Fruit fly (Drosophila melanogaster) whole organism, wandering third instar larva: ENCODE results near the gene mTTF.

ENCODE experiments used
- Abd-B ChIP-seq: fragments of >200 bp; optimal IDR thresholded peaks from 2 replicates; lab custom pipeline; 2017; ENCODE audit warnings: missing biosample characterization, missing genetic modification characterization
- CG32264 ChIP-seq: fragments of 200-800 bp; sonication (Bioruptor generic); optimal IDR thresholded peaks from 2 replicates; lab custom pipeline; 2016; ENCODE audit warnings: missing biosample characterization, missing genetic modification characterization
- CG9705 ChIP-seq: fragments of 200-800 bp; sonication (Bioruptor generic); optimal IDR thresholded peaks from 2 replicates; lab custom pipeline; 2018; ENCODE audit warnings: missing biosample characterization, mild to moderate bottlenecking, missing genetic modification characterization
- CrebA ChIP-seq: fragments of 200-800 bp; sonication (Bioruptor generic); optimal IDR thresholded peaks from 2 replicates; lab custom pipeline; 2016; ENCODE audit warnings: missing biosample characterization, mild to moderate bottlenecking, missing genetic modification characterization, borderline replicate concordance
- Dfd ChIP-seq: fragments of >200 bp; optimal IDR thresholded peaks from 2 replicates; lab custom pipeline; 2017; ENCODE audit warnings: missing biosample characterization, missing genetic modification characterization
- Dif ChIP-seq: fragments of 200-275, 200-300 bp; sonication (Bioruptor generic); optimal IDR thresholded peaks from 2 replicates; lab custom pipeline; 2018; ENCODE audit warnings: missing biosample characterization, missing genetic modification characterization; ENCODE audit not compliant: partially characterized antibody
- GATAd ChIP-seq: sonication (Bioruptor generic); optimal IDR thresholded peaks from 2 replicates; lab custom pipeline; 2016; ENCODE audit warnings: missing biosample characterization, missing genetic modification characterization
- HLH106 ChIP-seq: fragments of 200-800 bp; optimal IDR thresholded peaks from 3 replicates; lab custom pipeline; 2019; ENCODE audit warnings: missing biosample characterization, mild to moderate bottlenecking, missing genetic modification characterization, moderate library complexity
- Hr78 ChIP-seq: fragments of >200 bp; optimal IDR thresholded peaks from 2 replicates; lab custom pipeline; 2017; ENCODE audit warnings: missing biosample characterization, missing genetic modification characterization
- Hr83 ChIP-seq: fragments of 200-300 bp; sonication (Bioruptor generic); optimal IDR thresholded peaks from 2 replicates; lab custom pipeline; 2016; ENCODE audit warnings: missing biosample characterization, mild to moderate bottlenecking, missing genetic modification characterization, moderate library complexity; ENCODE audit not compliant: poor library complexity, severe bottlenecking
- Jra ChIP-seq: sonication (Bioruptor generic); optimal IDR thresholded peaks from 2 replicates; lab custom pipeline; 2016; ENCODE audit warnings: missing biosample characterization, missing genetic modification characterization
- Mio ChIP-seq: sonication (Bioruptor generic); optimal IDR thresholded peaks from 2 replicates; lab custom pipeline; 2016; ENCODE audit warnings: missing biosample characterization, missing genetic modification characterization
- Myc ChIP-seq: fragments of >200 bp; optimal IDR thresholded peaks from 2 replicates; lab custom pipeline; 2017
- N ChIP-seq: fragments of >200 bp; optimal IDR thresholded peaks from 2 replicates; lab custom pipeline; 2018; ENCODE audit warnings: missing biosample characterization, missing external identifiers, missing genetic modification characterization
- OdsH ChIP-seq: fragments of 200-800 bp; sonication (Bioruptor generic); optimal IDR thresholded peaks from 2 replicates; lab custom pipeline; 2016; ENCODE audit warnings: missing biosample characterization, mild to moderate bottlenecking, missing genetic modification characterization
- Rel ChIP-seq, 2 experiments: fragments of 200-800 bp; sonication (Bioruptor generic) in 1 of 2; optimal IDR thresholded peaks; 2 replicates in 1 of 2; 3 replicates in 1 of 2; lab custom pipeline; 2016 to 2019; ENCODE audit warnings: mild to moderate bottlenecking in 2 of 2, missing biosample characterization in 2 of 2, missing genetic modification characterization in 2 of 2, moderate library complexity in 1 of 2
- Sp1 ChIP-seq: fragments of 200-800 bp; sonication (Bioruptor generic); optimal IDR thresholded peaks from 3 replicates; lab custom pipeline; 2019; ENCODE audit warnings: missing biosample characterization, mild to moderate bottlenecking, missing genetic modification characterization, moderate library complexity
- Vsx2 ChIP-seq: fragments of 200-300, 225-300 bp; sonication (Bioruptor generic); optimal IDR thresholded peaks from 2 replicates; lab custom pipeline; 2018; ENCODE audit warnings: missing biosample characterization, missing genetic modification characterization; ENCODE audit not compliant: partially characterized antibody
- br ChIP-seq: fragments of 200-800 bp; sonication (Bioruptor generic); optimal IDR thresholded peaks from 2 replicates; lab custom pipeline; 2016; ENCODE audit warnings: missing biosample characterization, missing genetic modification characterization
- brk ChIP-seq: fragments of 200-800 bp; sonication (Bioruptor generic); optimal IDR thresholded peaks from 2 replicates; lab custom pipeline; 2016; ENCODE audit warnings: missing biosample characterization, mild to moderate bottlenecking, missing genetic modification characterization
- dl ChIP-seq, 2 experiments: fragments of 175-275, 200-275 bp in 1 of 2; fragments of 200-275 bp in 1 of 2; sonication (Bioruptor generic); optimal IDR thresholded peaks; lab custom pipeline; 2018; ENCODE audit warnings: mild to moderate bottlenecking in 2 of 2, missing biosample characterization in 2 of 2, missing genetic modification characterization in 2 of 2, moderate library complexity in 2 of 2; ENCODE audit not compliant: partially characterized antibody in 2 of 2, insufficient read depth in 1 of 2
- dmrt93B ChIP-seq: fragments of 200-800 bp; sonication (Bioruptor generic); optimal IDR thresholded peaks from 2 replicates; lab custom pipeline; 2018; ENCODE audit warnings: missing biosample characterization, mild to moderate bottlenecking, missing genetic modification characterization
- dsf ChIP-seq: sonication (Bioruptor generic); optimal IDR thresholded peaks from 2 replicates; lab custom pipeline; 2016; ENCODE audit warnings: missing biosample characterization, missing genetic modification characterization, borderline replicate concordance
- ey ChIP-seq: fragments of 200-800 bp; sonication (Bioruptor generic); optimal IDR thresholded peaks from 2 replicates; lab custom pipeline; 2016; ENCODE audit warnings: missing biosample characterization, missing genetic modification characterization
- foxo ChIP-seq, 2 experiments: fragments of 200-800 bp; sonication (Bioruptor generic); optimal IDR thresholded peaks; 2 replicates in 1 of 2; 3 replicates in 1 of 2; lab custom pipeline; 2016 to 2017; ENCODE audit warnings: missing biosample characterization in 2 of 2, missing genetic modification characterization in 2 of 2
- fru ChIP-seq: fragments of 200-800 bp; sonication (Bioruptor generic); optimal IDR thresholded peaks from 3 replicates; lab custom pipeline; 2016; ENCODE audit warnings: missing biosample characterization, mild to moderate bottlenecking, missing genetic modification characterization
- h ChIP-seq: fragments of 200-800 bp; sonication (Bioruptor generic); optimal IDR thresholded peaks from 3 replicates; lab custom pipeline; 2016; ENCODE audit warnings: missing biosample characterization, mild to moderate bottlenecking, missing genetic modification characterization
- jim ChIP-seq: fragments of 175-275, 200-325 bp; sonication (Bioruptor generic); optimal IDR thresholded peaks from 2 replicates; lab custom pipeline; 2016; ENCODE audit warnings: missing biosample characterization, mild to moderate bottlenecking, missing genetic modification characterization
- lola ChIP-seq: fragments of >200 bp; optimal IDR thresholded peaks from 2 replicates; lab custom pipeline; 2017; ENCODE audit warnings: missing biosample characterization, missing genetic modification characterization
- pan ChIP-seq: fragments of >200 bp; optimal IDR thresholded peaks from 2 replicates; lab custom pipeline; 2017
- psq ChIP-seq: fragments of 200-800 bp; sonication (Bioruptor generic); optimal IDR thresholded peaks from 3 replicates; lab custom pipeline; 2017; ENCODE audit warnings: missing biosample characterization, mild to moderate bottlenecking, missing genetic modification characterization, moderate library complexity
- rgr ChIP-seq: fragments of 200-800 bp; sonication (Bioruptor generic); optimal IDR thresholded peaks from 3 replicates; lab custom pipeline; 2016; ENCODE audit warnings: missing biosample characterization, mild to moderate bottlenecking, missing genetic modification characterization
- sv ChIP-seq: fragments of 200-800 bp; sonication (Bioruptor generic); optimal IDR thresholded peaks from 3 replicates; lab custom pipeline; 2016; ENCODE audit warnings: missing biosample characterization, missing genetic modification characterization
- tai ChIP-seq: sonication (Bioruptor generic); optimal IDR thresholded peaks from 2 replicates; lab custom pipeline; 2016; ENCODE audit warnings: missing biosample characterization, missing genetic modification characterization
- usp ChIP-seq: fragments of >200 bp; optimal IDR thresholded peaks from 2 replicates; lab custom pipeline; 2017; ENCODE audit warnings: missing biosample characterization, missing genetic modification characterization

Gene mTTF

dm6 chr2L:14351441-14352127, 3.0 kb upstream of the mTTF start, which contains the start of gene CG43052:
TSS of gene CG43052 (plus strand) at chr2L:14352077.
- no peak for TF ChIP-seq Hr83 (GFP tag; lab: Kevin White, UChicago)
- no peak for TF ChIP-seq Mio (GFP tag; lab: Kevin White, UChicago)
- TF ChIP-seq Vsx2 (GFP tag; lab: Kevin White, UChicago) = no peak
- no peak for TF ChIP-seq HLH106
- no peak for TF ChIP-seq jim (GFP tag; lab: Kevin White, UChicago)
- TF ChIP-seq dl (GFP tag; optimal IDR thresholded peaks at IDR 0.05; lab: Kevin White, UChicago; ENCODE audit: insufficient read depth in 1 of 2, partially characterized antibody in 2 of 2) = no peak
- TF ChIP-seq GATAd (GFP tag; lab: Kevin White, UChicago) = no peak
- no peak for TF ChIP-seq sv
- no peak for TF ChIP-seq OdsH (GFP tag; lab: Kevin White, UChicago)
- no peak for TF ChIP-seq lola (GFP tag; lab: Kevin White, UChicago)
- TF ChIP-seq Jra (GFP tag; lab: Kevin White, UChicago) = no peak
- no peak for TF ChIP-seq dmrt93B (GFP tag; lab: Kevin White, UChicago)
- TF ChIP-seq psq = no peak
- TF ChIP-seq CG9705 = no peak
- TF ChIP-seq ey (GFP tag; lab: Kevin White, UChicago) = no peak
- TF ChIP-seq Dfd = no peak
- no peak for TF ChIP-seq tai (GFP tag; lab: Kevin White, UChicago)
- no peak for TF ChIP-seq foxo (GFP tag; optimal IDR thresholded peaks at IDR 0.05; lab: Kevin White, UChicago)
- TF ChIP-seq h (GFP tag; lab: Kevin White, UChicago) = no peak
- no peak for TF ChIP-seq brk

DNA sequence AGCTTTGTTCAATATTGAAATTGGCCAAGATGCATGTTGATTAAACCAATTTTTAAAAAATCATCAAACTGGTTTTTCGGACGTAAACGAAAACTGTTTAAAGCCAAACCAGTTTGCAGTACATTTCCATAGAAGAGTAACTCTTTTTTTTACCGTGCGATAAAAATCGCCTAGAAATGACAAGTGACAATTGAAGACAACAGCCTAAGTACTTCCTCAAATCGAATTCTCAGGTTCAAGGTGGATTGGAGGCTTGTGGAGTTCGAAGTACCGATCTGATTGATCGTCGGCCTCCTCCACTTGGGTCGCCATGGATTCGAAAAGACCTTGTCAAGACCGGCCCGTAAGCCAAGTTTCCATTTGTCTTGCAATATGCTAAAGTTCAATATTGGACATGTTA, 2.0 kb upstream of the mTTF start:
- TF ChIP-seq CG9705 (no peak), Sp1 (GFP tag; lab: Kevin White, UChicago) (no peak), Rel (GFP tag; optimal IDR thresholded peaks at IDR 0.05; lab: Kevin White, UChicago) (no peak), Rel (tag; optimal IDR thresholded peaks at IDR 0.05; lab: Kevin White, UChicago) (no peak), Mio (GFP tag; lab: Kevin White, UChicago) (no peak), N (no peak), dsf (GFP tag; lab: Kevin White, UChicago) (no peak), h (GFP tag; lab: Kevin White, UChicago) (no peak), Myc (lab: Kevin White, UChicago) (no peak), Abd-B (GFP tag; lab: Kevin White, UChicago) (no peak), tai (GFP tag; lab: Kevin White, UChicago) (no peak), Hr83 (GFP tag; lab: Kevin White, UChicago) (no peak), HLH106 (no peak), Jra (GFP tag; lab: Kevin White, UChicago) (no peak), Dfd (no peak), br (no peak), jim (GFP tag; lab: Kevin White, UChicago) (no peak), Hr78 (GFP tag; lab: Kevin White, UChicago) (no peak), Dif (no peak), rgr (no peak)

DNA sequence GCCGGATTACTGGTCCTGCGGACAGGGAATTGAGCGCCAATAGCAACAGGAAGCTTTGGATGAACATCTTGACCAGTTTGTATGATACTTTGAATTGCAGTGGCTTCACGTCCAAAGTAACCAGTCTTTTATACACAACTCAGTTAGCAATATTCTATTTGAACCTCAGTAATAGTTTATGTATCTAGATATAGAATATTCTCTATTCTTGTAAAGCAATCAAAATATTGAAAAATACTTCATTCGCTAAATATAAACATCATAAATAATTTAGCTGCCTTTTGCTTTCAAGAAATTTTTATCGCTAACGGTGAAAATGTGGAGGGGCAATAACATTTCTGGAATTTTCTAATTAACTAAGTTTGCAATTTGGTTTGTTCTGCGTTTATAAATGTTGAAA, 2.0 kb downstream of the mTTF start, which contains the start of gene Send2:
TSS of gene Send2 (minus strand) at position 101 of the 400 bp plus-strand sequence.
- TF ChIP-seq Hr83 (GFP tag; lab: Kevin White, UChicago) = no peak
- no peak for TF ChIP-seq usp
- no peak for TF ChIP-seq rgr
- no peak for TF ChIP-seq foxo (GFP tag; optimal IDR thresholded peaks at IDR 0.05; lab: Kevin White, UChicago)
- TF ChIP-seq tai (GFP tag; lab: Kevin White, UChicago) = no peak
- no peak for TF ChIP-seq jim (GFP tag; lab: Kevin White, UChicago)
- no peak for TF ChIP-seq pan (lab: Kevin White, UChicago)
- no peak for TF ChIP-seq dmrt93B (GFP tag; lab: Kevin White, UChicago)

DNA sequence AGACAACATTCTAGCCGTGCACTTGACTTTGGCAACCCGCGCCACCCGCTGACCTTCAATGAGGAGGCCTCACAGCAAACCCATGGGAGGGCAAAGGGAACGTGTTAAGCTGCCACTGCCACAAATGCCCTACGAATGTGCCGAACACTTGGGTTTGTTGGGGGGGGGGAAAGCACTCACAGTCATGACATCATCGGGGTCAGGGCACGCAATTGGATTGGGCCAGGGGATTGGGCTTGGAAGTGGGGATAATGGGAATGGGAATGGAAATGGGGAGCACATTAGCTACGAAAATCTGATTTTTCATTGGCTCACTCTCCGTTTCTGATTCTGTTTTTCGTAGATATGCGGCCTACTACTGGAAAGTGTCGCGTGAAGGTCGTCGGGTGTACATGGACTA, 7.6 kb downstream of the mTTF start:
- no peak for TF ChIP-seq Mio (GFP tag; lab: Kevin White, UChicago)
- TF ChIP-seq lola (GFP tag; lab: Kevin White, UChicago) = no peak
- TF ChIP-seq foxo (GFP tag; optimal IDR thresholded peaks at IDR 0.05; lab: Kevin White, UChicago) = no peak
- TF ChIP-seq jim (GFP tag; lab: Kevin White, UChicago) = no peak
- no peak for TF ChIP-seq fru (GFP tag; lab: Kevin White, UChicago)
- TF ChIP-seq Rel (GFP tag; optimal IDR thresholded peaks at IDR 0.05; lab: Kevin White, UChicago) = no peak
- TF ChIP-seq Rel (tag; optimal IDR thresholded peaks at IDR 0.05; lab: Kevin White, UChicago) = no peak
- TF ChIP-seq Myc (lab: Kevin White, UChicago) = no peak
- TF ChIP-seq Hr78 (GFP tag; lab: Kevin White, UChicago) = no peak
- no peak for TF ChIP-seq CrebA (GFP tag; lab: Kevin White, UChicago)
- no peak for TF ChIP-seq Jra (GFP tag; lab: Kevin White, UChicago)
- no peak for TF ChIP-seq Sp1 (GFP tag; lab: Kevin White, UChicago)
- no peak for TF ChIP-seq rgr
- no peak for TF ChIP-seq CG32264 (GFP tag; lab: Kevin White, UChicago)
- TF ChIP-seq N = no peak
- no peak for TF ChIP-seq Dif
- TF ChIP-seq HLH106 = no peak
